Fruit fly (Drosophila melanogaster) whole organism, embryonic: ENCODE data around the gene CG16826.

Source experiments
- Abd-B ChIP-seq: fragments of 200-800 bp; sonication (Bioruptor generic); optimal IDR thresholded peaks from 2 replicates; lab custom pipeline; 2018; ENCODE audit warnings: missing biosample characterization, mild to moderate bottlenecking, missing genetic modification characterization, moderate library complexity
- Atf-2 ChIP-seq: fragments of 200-800 bp; sonication (Bioruptor generic); optimal IDR thresholded peaks from 2 replicates; lab custom pipeline; 2016; ENCODE audit warnings: missing biosample characterization, missing genetic modification characterization
- CG10431 ChIP-seq: fragments of 200-800 bp; sonication (Bioruptor generic); optimal IDR thresholded peaks from 3 replicates; lab custom pipeline; 2018; ENCODE audit warnings: missing biosample characterization, mild to moderate bottlenecking, missing genetic modification characterization
- CG10565 ChIP-seq: fragments of 200-800 bp; sonication (Bioruptor generic); optimal IDR thresholded peaks from 3 replicates; lab custom pipeline; 2016; ENCODE audit warnings: missing biosample characterization, mild to moderate bottlenecking, missing genetic modification characterization
- CG11093 ChIP-seq: fragments of 200-800 bp; sonication (Bioruptor generic); IDR thresholded peaks from 3 replicates; pipeline ENCODE4 v1.3.6; 2022; ENCODE audit warnings: missing biosample characterization, missing genetic modification characterization
- CG13123 ChIP-seq: fragments of 200-800 bp; sonication (Bioruptor generic); optimal IDR thresholded peaks from 2 replicates; lab custom pipeline; 2016; ENCODE audit warnings: missing biosample characterization, missing genetic modification characterization
- CG13287 ChIP-seq: fragments of 200-800 bp; sonication (Bioruptor generic); IDR thresholded peaks from 2 replicates; pipeline ENCODE4 v1.3.6; 2022; ENCODE audit warnings: missing biosample characterization, missing genetic modification characterization; ENCODE audit not compliant: partially characterized antibody
- CG15479 ChIP-seq: fragments of 200-800 bp; sonication (Bioruptor generic); optimal IDR thresholded peaks from 3 replicates; lab custom pipeline; 2019; ENCODE audit warnings: missing biosample characterization, mild to moderate bottlenecking, missing genetic modification characterization, moderate library complexity
- CG17612 ChIP-seq: fragments of 200-800 bp; sonication (Bioruptor generic); IDR thresholded peaks from 2 replicates; pipeline ENCODE4 v1.3.6; 2022; ENCODE audit warnings: missing biosample characterization, missing genetic modification characterization
- CG2678 ChIP-seq: fragments of 200-800 bp; sonication (Bioruptor generic); optimal IDR thresholded peaks from 3 replicates; lab custom pipeline; 2019; ENCODE audit warnings: missing biosample characterization, mild to moderate bottlenecking, missing genetic modification characterization, moderate library complexity
- CG30431 ChIP-seq: fragments of 200-800 bp; sonication (Bioruptor generic); optimal IDR thresholded peaks from 2 replicates; lab custom pipeline; 2017; ENCODE audit warnings: missing biosample characterization, missing genetic modification characterization
- CG31441 ChIP-seq: fragments of 200-800 bp; sonication (Bioruptor generic); IDR thresholded peaks from 2 replicates; pipeline ENCODE4 v1.3.6; 2022; ENCODE audit warnings: missing biosample characterization, missing genetic modification characterization
- CG32532 ChIP-seq: fragments of 200-800 bp; sonication (Bioruptor generic); IDR thresholded peaks from 2 replicates; pipeline ENCODE4 v1.3.6; 2022; ENCODE audit warnings: missing biosample characterization, missing genetic modification characterization
- CG34224 ChIP-seq: fragments of 200-800 bp; sonication (Bioruptor generic); IDR thresholded peaks from 3 replicates; pipeline ENCODE4 v1.3.6; 2022; ENCODE audit warnings: missing biosample characterization, missing genetic modification characterization; ENCODE audit not compliant: partially characterized antibody
- CG3995 ChIP-seq: fragments of 200-800 bp; sonication (Bioruptor generic); optimal IDR thresholded peaks from 3 replicates; lab custom pipeline; 2016; ENCODE audit warnings: missing biosample characterization, missing genetic modification characterization
- CG4424 ChIP-seq: fragments of 200-800 bp; sonication (Bioruptor generic); optimal IDR thresholded peaks from 3 replicates; lab custom pipeline; 2016; ENCODE audit warnings: missing biosample characterization, missing genetic modification characterization
- CG6175 ChIP-seq: fragments of 200-800 bp; sonication (Bioruptor generic); IDR thresholded peaks from 3 replicates; pipeline ENCODE4 v1.3.6; 2022; ENCODE audit warnings: missing biosample characterization, missing genetic modification characterization
- CG6654 ChIP-seq: fragments of 200-800 bp; sonication (Bioruptor generic); optimal IDR thresholded peaks from 2 replicates; lab custom pipeline; 2017; ENCODE audit warnings: missing biosample characterization, mild to moderate bottlenecking, missing genetic modification characterization
- CG6854 ChIP-seq: fragments of 200-800 bp; sonication (Bioruptor generic); optimal IDR thresholded peaks from 3 replicates; lab custom pipeline; 2017; ENCODE audit warnings: missing biosample characterization, mild to moderate bottlenecking, missing genetic modification characterization
- CG7357 ChIP-seq: fragments of 200-800 bp; sonication (Bioruptor generic); IDR thresholded peaks from 3 replicates; pipeline ENCODE4 v1.3.6; 2022; ENCODE audit warnings: missing biosample characterization, missing genetic modification characterization
- CG8089 ChIP-seq: fragments of 200-800 bp; sonication (Bioruptor generic); optimal IDR thresholded peaks from 3 replicates; lab custom pipeline; 2016; ENCODE audit warnings: missing biosample characterization, missing genetic modification characterization
- E2f2 ChIP-seq: fragments of 200-800 bp; sonication (Bioruptor generic); IDR thresholded peaks from 2 replicates; pipeline ENCODE4 v1.3.6; 2022; ENCODE audit warnings: missing biosample characterization, missing genetic modification characterization
- Eip74EF ChIP-seq, 2 experiments: fragments of 200-800 bp in 1 of 2; fragments of >200 bp in 1 of 2; sonication (Bioruptor generic) in 1 of 2; optimal IDR thresholded peaks; 2 replicates each; lab custom pipeline; 2017 to 2019; ENCODE audit warnings: missing biosample characterization in 2 of 2, missing genetic modification characterization in 2 of 2, mild to moderate bottlenecking in 1 of 2, moderate library complexity in 1 of 2
- H2.0 ChIP-seq: fragments of 200-800 bp; sonication (Bioruptor generic); IDR thresholded peaks from 2 replicates; pipeline ENCODE4 v1.3.6; 2022; ENCODE audit warnings: missing biosample characterization, missing genetic modification characterization
- Hand ChIP-seq: fragments of 200-800 bp; sonication (Bioruptor generic); optimal IDR thresholded peaks from 2 replicates; lab custom pipeline; 2017; ENCODE audit warnings: mild to moderate bottlenecking, missing biosample characterization, missing genetic modification reagents, missing genetic modification characterization
- Hr51 ChIP-seq, 2 experiments: fragments of 200-800 bp; sonication (Bioruptor generic); optimal IDR thresholded peaks; 2 replicates in 1 of 2; 3 replicates in 1 of 2; lab custom pipeline; 2016 to 2018; ENCODE audit warnings: missing biosample characterization in 2 of 2, missing genetic modification characterization in 2 of 2, mild to moderate bottlenecking in 1 of 2, moderate library complexity in 1 of 2
- Lpt ChIP-seq: fragments of >200 bp; optimal IDR thresholded peaks from 2 replicates; lab custom pipeline; 2018; ENCODE audit warnings: missing biosample characterization, missing genetic modification characterization
- Meics ChIP-seq: fragments of 200-800 bp; sonication (Bioruptor generic); optimal IDR thresholded peaks from 2 replicates; lab custom pipeline; 2017; ENCODE audit warnings: missing biosample characterization, mild to moderate bottlenecking, missing genetic modification characterization
- Stat92E ChIP-seq, 3 experiments: fragments of >200 bp in 2 of 3; fragments of 200-800 bp in 1 of 3; sonication (Bioruptor generic) in 1 of 3; optimal IDR thresholded peaks; 2 replicates each; lab custom pipeline; 2017 to 2019; ENCODE audit warnings: missing biosample characterization in 3 of 3, missing genetic modification characterization in 3 of 3, mild to moderate bottlenecking in 1 of 3, moderate library complexity in 1 of 3
- Vsx1 ChIP-seq: fragments of 200-800 bp; sonication (Bioruptor generic); optimal IDR thresholded peaks from 2 replicates; lab custom pipeline; 2017; ENCODE audit warnings: missing biosample characterization, mild to moderate bottlenecking, missing genetic modification characterization, missing genetic modification reagents
- ac ChIP-seq: fragments of 200-800 bp; sonication (Bioruptor generic); optimal IDR thresholded peaks from 3 replicates; lab custom pipeline; 2017; ENCODE audit warnings: missing biosample characterization, mild to moderate bottlenecking, missing genetic modification characterization
- ap ChIP-seq: fragments of 200-800 bp; sonication (Bioruptor generic); IDR thresholded peaks from 2 replicates; pipeline ENCODE4 v1.3.6; 2022; ENCODE audit warnings: missing biosample characterization, missing genetic modification characterization
- bab2 ChIP-seq: fragments of 200-800 bp; sonication (Bioruptor generic); optimal IDR thresholded peaks from 2 replicates; lab custom pipeline; 2016; ENCODE audit warnings: missing biosample characterization, missing genetic modification characterization
- chm ChIP-seq: fragments of 200-800 bp; sonication (Bioruptor generic); IDR thresholded peaks from 2 replicates; pipeline ENCODE4 v1.3.6; 2022; ENCODE audit warnings: missing biosample characterization, missing genetic modification characterization
- croc ChIP-seq: fragments of 200-800 bp; sonication (Bioruptor generic); conservative IDR thresholded peaks from 3 replicates; pipeline ENCODE4 v1.3.6; 2022; ENCODE audit warnings: missing biosample characterization, missing genetic modification characterization
- en ChIP-seq: fragments of 200-800 bp; sonication (Bioruptor generic); optimal IDR thresholded peaks from 2 replicates; lab custom pipeline; 2016; ENCODE audit warnings: missing biosample characterization, missing genetic modification characterization
- fd3F ChIP-seq: fragments of 200-800 bp; sonication (Bioruptor generic); optimal IDR thresholded peaks from 2 replicates; lab custom pipeline; 2018; ENCODE audit warnings: missing biosample characterization, mild to moderate bottlenecking, missing genetic modification characterization, moderate library complexity
- fu2 ChIP-seq: fragments of 200-800 bp; sonication (Bioruptor generic); optimal IDR thresholded peaks from 2 replicates; lab custom pipeline; 2016; ENCODE audit warnings: missing biosample characterization, missing genetic modification characterization
- gcm2 ChIP-seq: fragments of 200-800 bp; sonication (Bioruptor generic); optimal IDR thresholded peaks from 2 replicates; lab custom pipeline; 2016; ENCODE audit warnings: missing biosample characterization, missing genetic modification characterization
- ham ChIP-seq: fragments of 200-800 bp; sonication (Bioruptor generic); IDR thresholded peaks from 2 replicates; pipeline ENCODE4 v1.3.6; 2022; ENCODE audit warnings: missing biosample characterization, missing genetic modification characterization
- maf-S ChIP-seq: fragments of 200-800 bp; sonication (Bioruptor generic); optimal IDR thresholded peaks from 2 replicates; lab custom pipeline; 2016; ENCODE audit warnings: missing biosample characterization, missing genetic modification characterization
- nerfin-2 ChIP-seq: fragments of 200-800 bp; sonication (Bioruptor generic); IDR thresholded peaks from 2 replicates; pipeline ENCODE4 v1.3.6; 2022; ENCODE audit warnings: missing biosample characterization, missing genetic modification characterization; ENCODE audit not compliant: partially characterized antibody
- org-1 ChIP-seq: fragments of 200-800 bp; sonication (Bioruptor generic); optimal IDR thresholded peaks from 2 replicates; lab custom pipeline; 2017; ENCODE audit warnings: missing biosample characterization, missing genetic modification characterization
- otp ChIP-seq: fragments of 200-800 bp; sonication (Bioruptor generic); IDR thresholded peaks from 3 replicates; pipeline ENCODE4, ENCODE4 v1.3.6; 2022; ENCODE audit warnings: missing biosample characterization, missing genetic modification characterization
- pb ChIP-seq: fragments of 200-800 bp; sonication (Bioruptor generic); optimal IDR thresholded peaks from 3 replicates; lab custom pipeline; 2016; ENCODE audit warnings: missing biosample characterization, missing genetic modification characterization
- salm ChIP-seq: fragments of 200-800 bp; sonication (Bioruptor generic); optimal IDR thresholded peaks from 2 replicates; lab custom pipeline; 2018; ENCODE audit warnings: missing biosample characterization, mild to moderate bottlenecking, missing genetic modification characterization
- sim ChIP-seq: fragments of 200-800 bp; sonication (Bioruptor generic); IDR thresholded peaks from 2 replicates; pipeline ENCODE4 v1.3.6; 2022; ENCODE audit warnings: missing biosample characterization, missing genetic modification characterization
- slbo ChIP-seq: fragments of 200-800 bp; sonication (Bioruptor generic); IDR thresholded peaks from 2 replicates; pipeline ENCODE4 v1.3.6; 2022; ENCODE audit warnings: missing biosample characterization, missing genetic modification characterization
- slp2 ChIP-seq: fragments of 200-800 bp; sonication (Bioruptor generic); optimal IDR thresholded peaks from 2 replicates; lab custom pipeline; 2016; ENCODE audit warnings: missing biosample characterization, missing genetic modification characterization
- ssp ChIP-seq: fragments of 200-800 bp; sonication (Bioruptor generic); IDR thresholded peaks from 2 replicates; pipeline ENCODE4 v1.3.6; 2022; ENCODE audit warnings: missing biosample characterization, missing genetic modification characterization
- sug ChIP-seq: fragments of 200-800 bp; optimal IDR thresholded peaks from 2 replicates; lab custom pipeline; 2019; ENCODE audit warnings: missing biosample characterization, mild to moderate bottlenecking, missing genetic modification characterization, moderate library complexity
- tgo ChIP-seq: fragments of 200-800 bp; sonication (Bioruptor generic); IDR thresholded peaks from 3 replicates; pipeline ENCODE4 v1.3.6; 2022; ENCODE audit warnings: missing biosample characterization, missing genetic modification characterization

The CG16826 gene

DNA sequence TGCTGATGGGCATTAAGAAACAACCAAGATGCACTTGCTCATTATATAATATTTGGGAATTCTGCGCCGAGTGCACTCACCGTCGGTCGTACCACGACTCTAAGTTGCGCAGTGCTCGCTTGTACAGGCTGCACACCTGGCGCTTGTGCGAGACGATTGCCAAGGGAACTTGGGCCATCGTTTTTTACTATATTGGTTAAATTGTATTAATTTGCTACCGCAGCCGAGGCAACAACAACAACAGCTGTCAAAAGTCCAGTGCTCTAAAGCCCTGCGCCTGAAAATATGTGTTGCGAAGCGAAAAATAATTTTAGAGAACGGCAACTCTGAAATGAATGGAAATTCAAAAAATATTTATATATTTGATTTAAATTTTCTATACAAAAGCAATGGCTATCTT, 23.2 kb downstream of the CG16826 start, which contains the start of gene ND-B22 (continued):
- TF ChIP-seq slp2 (GFP tag; lab: Kevin White, UChicago) (no peak), CG13123 (GFP tag; lab: Kevin White, UChicago) (no peak), CG6854 (GFP tag; lab: Kevin White, UChicago) (no peak), Lpt (GFP tag; lab: Kevin White, UChicago) (no peak), Meics (GFP tag; lab: Kevin White, UChicago) (peak; percentile 36), en (GFP tag; lab: Kevin White, UChicago) (no peak), CG17612 (GFP tag; lab: Robert Waterston, UW) (no peak), ssp (no peak), bab2 (GFP tag; lab: Kevin White, UChicago) (peak; percentile 6), sug (tag; lab: Kevin White, UChicago) (peak; percentile 53), Stat92E (GFP tag; optimal IDR thresholded peaks at IDR 0.05; lab: Kevin White, UChicago) (no peak), CG34224 (peak; percentile 52; the same call in 1 of the 3 replicates), CG10565 (no peak), Hand (GFP tag; lab: Kevin White, UChicago) (no peak), CG30431 (no peak), E2f2 (GFP tag; lab: Robert Waterston, UW) (peak; percentile 93), maf-S (GFP tag; lab: Kevin White, UChicago) (no peak), CG13287 (GFP tag; lab: Robert Waterston, UW) (peak; percentile 63), slbo (GFP tag; lab: Robert Waterston, UW) (peak; percentile 69), CG11093 (GFP tag; lab: Robert Waterston, UW) (no peak), fd3F (GFP tag; lab: Kevin White, UChicago) (no peak), CG6175 (GFP tag; lab: Robert Waterston, UW) (no peak), CG8089 (GFP tag; lab: Kevin White, UChicago) (no peak), pb (GFP tag; lab: Kevin White, UChicago) (no peak), Eip74EF (GFP tag; optimal IDR thresholded peaks at IDR 0.05; lab: Kevin White, UChicago) (no peak), gcm2 (GFP tag; lab: Kevin White, UChicago) (no peak), croc (GFP tag; lab: Robert Waterston, UW) (no peak), H2.0 (GFP tag; lab: Robert Waterston, UW) (peak; percentile 50), otp (no peak), ac (GFP tag; lab: Kevin White, UChicago) (no peak), sim (GFP tag; lab: Robert Waterston, UW) (no peak), fu2 (GFP tag; lab: Kevin White, UChicago) (peak; percentile 25), tgo (GFP tag; lab: Robert Waterston, UW) (no peak), org-1 (GFP tag; lab: Kevin White, UChicago) (no peak), CG10431 (GFP tag; lab: Kevin White, UChicago) (peak; percentile 7), nerfin-2 (GFP tag; lab: Robert Waterston, UW) (no peak), CG31441 (GFP tag; lab: Robert Waterston, UW) (peak; percentile 39; the same call in 1 of the 2 replicates), chm (GFP tag; lab: Robert Waterston, UW) (no peak), ham (no peak), Abd-B (no peak), CG4424 (GFP tag; lab: Kevin White, UChicago) (peak; percentile 26), CG3995 (peak; percentile 32), Hr51 (GFP tag; optimal IDR thresholded peaks at IDR 0.05; lab: Kevin White, UChicago) (peak in 1 of 2 experiments; percentile 5), ap (no peak), CG2678 (tag; lab: Kevin White, UChicago) (peak; percentile 28), Vsx1 (peak; percentile 33), CG32532 (GFP tag; lab: Robert Waterston, UW) (peak; percentile 57), CG15479 (no peak), salm (tag; lab: Kevin White, UChicago) (no peak), Atf-2 (GFP tag; lab: Kevin White, UChicago) (no peak), CG6654 (GFP tag; lab: Kevin White, UChicago) (no peak), CG7357 (GFP tag; lab: Robert Waterston, UW) (no peak)
